Fruit fly (Drosophila melanogaster) Kc167 (cell line): ENCODE data around the gene tj.

Experiments
- Myc ChIP-seq: fragments of >200 bp; optimal IDR thresholded peaks from 2 replicates; lab custom pipeline; 2017; ENCODE audit warnings: missing external identifiers
- h ChIP-seq: fragments of >200 bp; optimal IDR thresholded peaks from 3 replicates; lab custom pipeline; 2018; ENCODE audit warnings: missing external identifiers
- insv ChIP-seq: fragments of >200 bp; optimal IDR thresholded peaks from 3 replicates; lab custom pipeline; 2018; ENCODE audit warnings: missing external identifiers
- psq ChIP-seq: fragments of >200 bp; optimal IDR thresholded peaks from 2 replicates; lab custom pipeline; 2017; ENCODE audit warnings: missing external identifiers
- ttk ChIP-seq: sonication (Bioruptor generic); optimal IDR thresholded peaks from 2 replicates; lab custom pipeline; 2017; ENCODE audit warnings: missing external identifiers

DNA sequence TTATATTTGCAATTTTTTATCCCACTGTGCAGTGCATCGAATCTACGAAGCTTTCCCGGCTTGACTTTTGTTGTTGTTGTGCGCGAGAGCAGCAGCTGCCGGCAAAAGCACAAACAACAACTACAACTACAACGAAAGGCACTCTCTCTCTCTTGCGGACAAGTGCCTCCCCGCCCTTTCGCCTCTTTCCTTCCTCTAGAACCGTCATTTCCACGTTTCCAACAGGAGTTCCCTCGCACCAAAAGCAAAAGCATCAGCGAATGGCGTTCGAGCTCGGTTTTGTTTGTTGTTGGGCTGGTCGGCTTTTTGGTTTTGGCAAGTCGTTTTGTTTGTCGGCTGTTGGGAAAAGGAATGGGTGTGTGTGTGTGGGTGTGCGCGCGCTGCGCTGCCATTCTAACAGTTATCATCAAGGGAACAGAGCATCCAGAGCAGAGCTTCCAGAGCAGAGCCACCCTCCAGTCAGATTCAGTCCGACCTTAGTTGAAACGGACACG lies at the start of gene tj:
- TF ChIP-seq ttk (lab: Kevin White, UChicago) (no peak), h (lab: Kevin White, UChicago) (no peak), Myc (lab: Kevin White, UChicago) (no peak), psq (lab: Kevin White, UChicago) (no peak), insv (lab: Kevin White, UChicago) (no peak)
